Worm (Caenorhabditis elegans) whole organism, young adult: ENCODE data around the gene otub-1.

Source experiments
- B0019.2 ChIP-seq: fragments of 200-800 bp; sonication (Bioruptor generic); conservative IDR thresholded peaks from 2 replicates; pipeline ENCODE4 v1.3.6; 2022; ENCODE audit warnings: missing genetic modification reagents, missing genetic modification characterization, missing compliant biosample characterization
- B0035.1 ChIP-seq: sonication (generic microtip); optimal IDR thresholded peaks from 2 replicates; lab custom pipeline; 2016; ENCODE audit warnings: missing genetic modification characterization, mild to moderate bottlenecking, missing compliant biosample characterization, missing genotype, missing genetic modification reagents
- B0336.3 ChIP-seq: fragments of 200-800 bp; sonication (Bioruptor generic); IDR thresholded peaks from 2 replicates; pipeline ENCODE4 v1.3.6; 2022; ENCODE audit warnings: missing genetic modification characterization, missing compliant biosample characterization
- C17E4.6 ChIP-seq: fragments of 200-800 bp; sonication (Bioruptor generic); IDR thresholded peaks from 2 replicates; pipeline ENCODE4 v1.3.6; 2022; ENCODE audit warnings: missing genetic modification reagents, missing genetic modification characterization, missing compliant biosample characterization
- F10E7.11 ChIP-seq: sonication (generic microtip); optimal IDR thresholded peaks from 2 replicates; lab custom pipeline; 2017; ENCODE audit warnings: mild to moderate bottlenecking, missing genetic modification characterization, moderate library complexity, missing compliant biosample characterization
- F22D6.2 ChIP-seq: sonication (generic microtip); optimal IDR thresholded peaks from 2 replicates; lab custom pipeline; 2016; ENCODE audit warnings: mild to moderate bottlenecking, missing genetic modification characterization, missing compliant biosample characterization
- F39B2.1 ChIP-seq: fragments of 200-800 bp; sonication (Bioruptor generic); IDR thresholded peaks from 2 replicates; pipeline ENCODE4 v1.3.6; 2022; ENCODE audit warnings: missing genetic modification reagents, missing genetic modification characterization, missing compliant biosample characterization
- F49E8.2 ChIP-seq: sonication (generic microtip); optimal IDR thresholded peaks from 3 replicates; lab custom pipeline; 2017; ENCODE audit warnings: missing genetic modification characterization, mild to moderate bottlenecking, missing compliant biosample characterization, antibody characterized with exemption, moderate library complexity; ENCODE audit not compliant: insufficient read depth
- F52B5.7 ChIP-seq: sonication (generic microtip); optimal IDR thresholded peaks from 2 replicates; lab custom pipeline; 2016; ENCODE audit warnings: mild to moderate bottlenecking, missing genetic modification characterization, missing compliant biosample characterization
- Y53F4B.3 ChIP-seq: fragments of 200-800 bp; sonication (Bioruptor generic); IDR thresholded peaks from 2 replicates; pipeline ENCODE4 v1.3.6; 2022; ENCODE audit warnings: missing genetic modification reagents, missing genetic modification characterization, missing compliant biosample characterization
- Y56A3A.18 ChIP-seq: fragments of 200-800 bp; sonication (Bioruptor generic); IDR thresholded peaks from 2 replicates; pipeline ENCODE4 v1.3.6; 2022; ENCODE audit warnings: missing genetic modification reagents, missing genetic modification characterization, missing compliant biosample characterization
- Y67H2A.10 ChIP-seq: fragments of 200-800 bp; sonication (Bioruptor generic); conservative IDR thresholded peaks from 2 replicates; pipeline ENCODE4 v1.3.6; 2022; ENCODE audit warnings: missing genetic modification reagents, missing genetic modification characterization, missing compliant biosample characterization
- ZK185.1 ChIP-seq: sonication (generic microtip); optimal IDR thresholded peaks from 2 replicates; lab custom pipeline; 2016; ENCODE audit warnings: mild to moderate bottlenecking, missing genetic modification characterization, missing compliant biosample characterization; ENCODE audit not compliant: poor library complexity, severe bottlenecking
- aptf-2 ChIP-seq: fragments of 200-800 bp; sonication (Bioruptor generic); conservative IDR thresholded peaks from 2 replicates; pipeline ENCODE4 v1.3.6; 2022; ENCODE audit warnings: missing genetic modification reagents, missing genetic modification characterization, missing compliant biosample characterization
- aptf-3 ChIP-seq: fragments of 200-800 bp; sonication (Bioruptor generic); IDR thresholded peaks from 2 replicates; pipeline ENCODE4 v1.3.6; 2022; ENCODE audit warnings: missing genetic modification characterization, missing compliant biosample characterization
- atf-7 ChIP-seq: sonication (generic microtip); optimal IDR thresholded peaks from 2 replicates; lab custom pipeline; 2017; ENCODE audit warnings: mild to moderate bottlenecking, missing genetic modification characterization, missing compliant biosample characterization
- attf-3 ChIP-seq: fragments of 200-800 bp; sonication (Bioruptor generic); conservative IDR thresholded peaks from 2 replicates; pipeline ENCODE4 v1.3.6; 2022; ENCODE audit warnings: missing genetic modification reagents, missing genetic modification characterization, missing compliant biosample characterization
- ceh-100 ChIP-seq: fragments of 200-800 bp; sonication (Bioruptor generic); IDR thresholded peaks from 2 replicates; pipeline ENCODE4 v1.3.6; 2022; ENCODE audit warnings: missing genetic modification reagents, missing genetic modification characterization, missing compliant biosample characterization
- ceh-58 ChIP-seq: fragments of 200-800 bp; sonication (Bioruptor generic); IDR thresholded peaks from 2 replicates; pipeline ENCODE4 v1.3.6; 2022; ENCODE audit warnings: missing genetic modification characterization, missing compliant biosample characterization
- ceh-79 ChIP-seq: sonication (generic microtip); optimal IDR thresholded peaks from 2 replicates; lab custom pipeline; 2017; ENCODE audit warnings: mild to moderate bottlenecking, missing genetic modification characterization, missing compliant biosample characterization
- dpff-1 ChIP-seq: sonication (generic microtip); optimal IDR thresholded peaks from 2 replicates; lab custom pipeline; 2017; ENCODE audit warnings: mild to moderate bottlenecking, missing genetic modification characterization, missing compliant biosample characterization
- fkh-3 ChIP-seq: sonication (generic microtip); optimal IDR thresholded peaks from 2 replicates; lab custom pipeline; 2016; ENCODE audit warnings: mild to moderate bottlenecking, missing genetic modification characterization, missing compliant biosample characterization
- hlh-26 ChIP-seq: fragments of 200-800 bp; sonication (Bioruptor generic); conservative IDR thresholded peaks from 2 replicates; pipeline ENCODE4 v1.3.6; 2022; ENCODE audit warnings: missing genetic modification reagents, missing genetic modification characterization, missing compliant biosample characterization
- hmg-1.2 ChIP-seq: fragments of 200-800 bp; sonication (Bioruptor generic); IDR thresholded peaks from 2 replicates; pipeline ENCODE4 v1.3.6; 2022; ENCODE audit warnings: missing genetic modification reagents, missing genetic modification characterization, missing compliant biosample characterization
- hmg-20 ChIP-seq: fragments of 200-800 bp; sonication (Bioruptor generic); IDR thresholded peaks from 2 replicates; pipeline ENCODE4 v1.3.6; 2022; ENCODE audit warnings: missing genetic modification reagents, missing genetic modification characterization, missing compliant biosample characterization
- hrde-1 ChIP-seq: sonication (generic microtip); optimal IDR thresholded peaks from 2 replicates; lab custom pipeline; 2016; ENCODE audit warnings: missing genetic modification characterization, mild to moderate bottlenecking, missing compliant biosample characterization, moderate library complexity, missing genotype, missing genetic modification reagents, borderline replicate concordance
- let-607 ChIP-seq, 2 experiments: fragments of 200-800 bp in 1 of 2; sonication (Bioruptor generic) in 1 of 2; sonication (generic microtip) in 1 of 2; optimal IDR thresholded peaks; 2 replicates each; lab custom pipeline; 2016 to 2018; ENCODE audit warnings: mild to moderate bottlenecking in 2 of 2, missing compliant biosample characterization in 2 of 2, missing genetic modification characterization in 2 of 2, moderate library complexity in 2 of 2, missing genotype in 1 of 2
- lin-35 ChIP-seq, 3 experiments: fragments of 150-350 bp in 2 of 3; sonication (generic microtip) in 1 of 3; optimal IDR thresholded peaks; 2 replicates each; lab custom pipeline; 2014 to 2018; ENCODE audit warnings: missing biosample characterization in 3 of 3, missing genetic modification characterization in 3 of 3, missing genetic modification reagents in 3 of 3
- lin-40 ChIP-seq: sonication (generic microtip); optimal IDR thresholded peaks from 2 replicates; lab custom pipeline; 2016; ENCODE audit warnings: missing genetic modification characterization, mild to moderate bottlenecking, missing compliant biosample characterization, missing genotype, missing genetic modification reagents
- lin-54 ChIP-seq: fragments of 200-800 bp; sonication (Bioruptor generic); optimal IDR thresholded peaks from 2 replicates; lab custom pipeline; 2018; ENCODE audit warnings: mild to moderate bottlenecking, missing genetic modification characterization, missing compliant biosample characterization
- madf-6 ChIP-seq: fragments of 200-800 bp; sonication (Bioruptor generic); IDR thresholded peaks from 2 replicates; pipeline ENCODE4 v1.3.6; 2022; ENCODE audit warnings: missing genetic modification reagents, missing genetic modification characterization, missing compliant biosample characterization
- mxl-1 ChIP-seq: sonication (generic microtip); optimal IDR thresholded peaks from 2 replicates; lab custom pipeline; 2016; ENCODE audit warnings: missing genetic modification characterization, missing compliant biosample characterization
- nfya-1 ChIP-seq: sonication (generic microtip); optimal IDR thresholded peaks from 2 replicates; lab custom pipeline; 2017; ENCODE audit warnings: antibody characterized with exemption, missing compliant biosample characterization, missing genetic modification characterization, borderline replicate concordance; ENCODE audit not compliant: insufficient read depth
- nfya-2 ChIP-seq: fragments of 200-800 bp; sonication (Bioruptor generic); IDR thresholded peaks from 2 replicates; pipeline ENCODE4 v1.3.6; 2022; ENCODE audit warnings: missing genetic modification reagents, missing genetic modification characterization, missing compliant biosample characterization
- nhr-120 ChIP-seq: fragments of 200-800 bp; sonication (Bioruptor generic); IDR thresholded peaks from 2 replicates; pipeline ENCODE4 v1.3.6; 2022; ENCODE audit warnings: missing genetic modification characterization, missing compliant biosample characterization
- nhr-27 ChIP-seq: fragments of 200-800 bp; sonication (Bioruptor generic); optimal IDR thresholded peaks from 2 replicates; lab custom pipeline; 2018; ENCODE audit warnings: mild to moderate bottlenecking, missing genetic modification characterization, moderate library complexity, missing compliant biosample characterization
- nhr-80 ChIP-seq: sonication (generic microtip); optimal IDR thresholded peaks from 2 replicates; lab custom pipeline; 2016; ENCODE audit warnings: missing genetic modification characterization, missing compliant biosample characterization
- pha-4 ChIP-seq: fragments of 150-350 bp; sonication (generic microtip); optimal IDR thresholded peaks from 2 replicates; lab custom pipeline; 2014; ENCODE audit warnings: missing biosample characterization, missing genetic modification reagents, missing genetic modification characterization
- snpc-1.1 ChIP-seq: sonication (generic microtip); optimal IDR thresholded peaks from 2 replicates; lab custom pipeline; 2017; ENCODE audit warnings: missing genetic modification characterization, mild to moderate bottlenecking, missing compliant biosample characterization, antibody characterized with exemption, moderate library complexity, missing genotype, missing genetic modification reagents; ENCODE audit not compliant: insufficient read depth
- snpc-1.3 ChIP-seq: sonication (generic microtip); optimal IDR thresholded peaks from 2 replicates; lab custom pipeline; 2017; ENCODE audit warnings: missing genetic modification characterization, mild to moderate bottlenecking, missing compliant biosample characterization, antibody characterized with exemption, moderate library complexity, missing genotype, missing genetic modification reagents; ENCODE audit not compliant: insufficient read depth
- tlf-1 ChIP-seq: fragments of 200-800 bp; sonication (Bioruptor generic); optimal IDR thresholded peaks from 2 replicates; lab custom pipeline; 2018; ENCODE audit warnings: mild to moderate bottlenecking, missing genetic modification characterization, missing compliant biosample characterization
- unc-130 ChIP-seq: sonication (generic microtip); optimal IDR thresholded peaks from 2 replicates; lab custom pipeline; 2016; ENCODE audit warnings: missing genetic modification reagents, missing genetic modification characterization, missing compliant biosample characterization
- unc-62 ChIP-seq: fragments of 150-350 bp; optimal IDR thresholded peaks from 2 replicates; lab custom pipeline; 2014; ENCODE audit warnings: missing biosample characterization, missing genetic modification reagents, missing genetic modification characterization
- xnd-1 ChIP-seq: sonication (generic microtip); optimal IDR thresholded peaks from 2 replicates; lab custom pipeline; 2016; ENCODE audit warnings: missing genotype, missing genetic modification reagents, missing genetic modification characterization, missing compliant biosample characterization
- ztf-18 ChIP-seq: sonication (generic microtip); optimal IDR thresholded peaks from 2 replicates; lab custom pipeline; 2016; ENCODE audit warnings: missing genotype, mild to moderate bottlenecking, missing genetic modification characterization, missing compliant biosample characterization
- ztf-26 ChIP-seq: sonication (generic microtip); optimal IDR thresholded peaks from 2 replicates; lab custom pipeline; 2017; ENCODE audit warnings: missing genetic modification characterization, missing compliant biosample characterization
- ztf-3 ChIP-seq: fragments of 200-800 bp; sonication (Bioruptor generic); optimal IDR thresholded peaks from 2 replicates; lab custom pipeline; 2018; ENCODE audit warnings: mild to moderate bottlenecking, missing genetic modification characterization, missing compliant biosample characterization
- ztf-6 ChIP-seq: fragments of 200-800 bp; sonication (Bioruptor generic); IDR thresholded peaks from 2 replicates; pipeline ENCODE4 v1.3.6; 2022; ENCODE audit warnings: missing genetic modification reagents, missing genetic modification characterization, missing compliant biosample characterization

Gene otub-1

DNA sequence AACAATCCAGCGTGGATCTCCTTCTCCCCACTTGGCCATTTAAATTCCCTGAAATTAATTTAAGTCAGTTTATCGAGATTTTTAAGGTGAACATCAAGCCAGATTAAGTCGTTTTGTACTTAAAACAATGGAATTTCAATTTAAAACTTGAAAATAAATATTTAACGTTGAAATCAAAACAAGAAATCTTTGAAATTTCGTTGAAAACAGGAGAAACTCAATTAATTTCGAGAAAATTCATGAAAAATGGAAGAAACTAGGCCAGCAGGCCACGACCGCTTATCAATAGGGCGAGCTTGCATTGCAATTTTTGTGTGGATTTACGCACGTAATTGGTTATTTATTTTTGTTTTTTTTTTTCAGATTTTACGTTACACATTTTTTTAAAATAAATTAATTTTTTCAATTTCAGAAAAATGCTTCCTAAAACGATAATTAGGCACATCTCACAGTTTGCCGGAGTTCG is 19.3 kb downstream of the otub-1 start, which contains the start of the genes ahsa-1 and C01G10.7 (continued):
- peak; percentile 13 for TF ChIP-seq ceh-79
- no peak for TF ChIP-seq dpff-1 (tag; lab: Kevin White, UChicago)
- TF ChIP-seq B0035.1 (tag; lab: Kevin White, UChicago): peak; percentile 41
- TF ChIP-seq mxl-1 (tag; lab: Kevin White, UChicago): no peak
- TF ChIP-seq ceh-100 (GFP tag; lab: Robert Waterston, UW): peak; percentile 72
- TF ChIP-seq tlf-1 (GFP tag; lab: Kevin White, UChicago): peak; percentile 86
- TF ChIP-seq F49E8.2 (tag; lab: Kevin White, UChicago): peak; percentile 24
- no peak for TF ChIP-seq F39B2.1 (GFP tag; lab: Robert Waterston, UW)
- TF ChIP-seq ztf-6: peak; percentile 83
- TF ChIP-seq B0336.3 (GFP tag; lab: Robert Waterston, UW): no peak
- peak; percentile 90 for TF ChIP-seq aptf-2 (GFP tag; lab: Robert Waterston, UW)
- TF ChIP-seq nhr-80 (tag; lab: Kevin White, UChicago): peak; percentile 49
- TF ChIP-seq C17E4.6 (GFP tag; lab: Robert Waterston, UW): peak; percentile 48; the same call in 1 of the 2 replicates
- peak; percentile 52 for TF ChIP-seq F22D6.2
- TF ChIP-seq lin-35 (GFP tag; optimal IDR thresholded peaks at IDR 0.05; lab: Kevin White, UChicago): no peak
- TF ChIP-seq nhr-120 (GFP tag; lab: Robert Waterston, UW): no peak
- peak; percentile 19 for TF ChIP-seq xnd-1
- no peak for TF ChIP-seq unc-62 (GFP tag; lab: Kevin White, UChicago)
- peak; percentile 69 for TF ChIP-seq attf-3
- TF ChIP-seq ZK185.1 (tag; lab: Kevin White, UChicago): peak; percentile 97
- TF ChIP-seq unc-130 (GFP tag; lab: Kevin White, UChicago): peak; percentile 96
- TF ChIP-seq fkh-3 (tag; lab: Kevin White, UChicago): no peak
- TF ChIP-seq pha-4 (tag; lab: Kevin White, UChicago): no peak
- peak; percentile 74 for TF ChIP-seq ztf-18 (tag; lab: Kevin White, UChicago)
- TF ChIP-seq Y53F4B.3 (GFP tag; lab: Robert Waterston, UW): no peak
- peak in 1 of 2 experiments; percentile 77 for TF ChIP-seq let-607 (tag; optimal IDR thresholded peaks at IDR 0.05; lab: Kevin White, UChicago)
- TF ChIP-seq aptf-3 (GFP tag; lab: Robert Waterston, UW): no peak
- TF ChIP-seq F52B5.7 (tag; lab: Kevin White, UChicago): no peak
- peak; percentile 74 for TF ChIP-seq snpc-1.1
- peak; percentile 79 for TF ChIP-seq madf-6
- peak; percentile 63 for TF ChIP-seq atf-7 (tag; lab: Kevin White, UChicago)
- peak; percentile 82 for TF ChIP-seq lin-54 (GFP tag; lab: Kevin White, UChicago)
- TF ChIP-seq nfya-2 (GFP tag; lab: Robert Waterston, UW): no peak
- peak; percentile 46 for TF ChIP-seq ztf-26 (tag; lab: Kevin White, UChicago)
- no peak for TF ChIP-seq F10E7.11 (tag; lab: Kevin White, UChicago)
- no peak for TF ChIP-seq ztf-3
- TF ChIP-seq Y67H2A.10 (GFP tag; lab: Robert Waterston, UW): peak; percentile 74
- no peak for TF ChIP-seq lin-40 (tag; lab: Kevin White, UChicago)
- TF ChIP-seq nhr-27 (tag; lab: Kevin White, UChicago): no peak
- TF ChIP-seq snpc-1.3: peak; percentile 65
- no peak for TF ChIP-seq Y56A3A.18
- peak; percentile 82; the same call in 1 of the 2 replicates for TF ChIP-seq B0019.2 (GFP tag; lab: Robert Waterston, UW)
- TF ChIP-seq nfya-1 (tag; lab: Kevin White, UChicago): no peak
- no peak for TF ChIP-seq ceh-58 (GFP tag; lab: Robert Waterston, UW)
- TF ChIP-seq hrde-1 (tag; lab: Kevin White, UChicago): peak; percentile 23
- no peak for TF ChIP-seq hmg-20
- peak; percentile 51; the same call in 1 of the 2 replicates for TF ChIP-seq hmg-1.2
- no peak for TF ChIP-seq hlh-26 (GFP tag; lab: Robert Waterston, UW)
